Worm (Caenorhabditis elegans): ENCODE results near the gene nlp-36.

nlp-36 gene

DNA sequence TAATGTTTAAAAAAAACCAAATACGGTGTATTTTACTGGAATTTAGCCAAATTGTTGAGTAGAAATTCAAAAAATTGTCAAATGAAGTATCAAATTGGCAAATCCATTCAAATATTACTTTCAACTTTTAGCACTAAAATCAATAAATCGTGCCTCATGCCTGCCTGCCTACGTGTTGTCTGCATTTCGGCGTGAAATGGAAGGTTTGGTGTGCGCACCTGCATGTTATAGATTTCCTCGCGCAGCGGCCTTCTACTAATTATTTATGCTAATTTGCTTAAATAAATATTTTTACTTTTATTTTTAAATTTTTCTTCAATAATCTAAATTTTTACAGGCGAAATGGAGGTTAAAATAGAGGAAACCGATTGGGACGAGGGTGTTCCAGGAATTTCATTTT lies 40.3 kb downstream of the nlp-36 start, which contains the start of gene ZK1098.2:
ZK1098.2 (plus strand) TSS at position 336 of the 400 bp plus-strand sequence.
- TF ChIP-seq dve-1 (tag; optimal IDR thresholded peaks at IDR 0.05; ENCODE audit: insufficient read depth), result peak; percentile 18
- TF ChIP-seq lsy-2 (tag; optimal IDR thresholded peaks at IDR 0.05), result peak in 1 of 2 experiments; percentile 62
- no peak for TF ChIP-seq spr-3 (GFP tag; optimal IDR thresholded peaks at IDR 0.05)
- TF ChIP-seq hif-1 (tag; optimal IDR thresholded peaks at IDR 0.05), result peak in 1 of 2 experiments; percentile 50
- TF ChIP-seq lin-38 (GFP tag; IDR thresholded peaks at IDR 0.05), result peak; percentile 51
- no peak for TF ChIP-seq unc-39 (tag; optimal IDR thresholded peaks at IDR 0.05)
- no peak for TF ChIP-seq Y5F2A.4 (GFP tag; optimal IDR thresholded peaks at IDR 0.05)
- no peak for TF ChIP-seq skn-1 (tag; optimal IDR thresholded peaks at IDR 0.05)
- TF ChIP-seq mep-1 (tag; optimal IDR thresholded peaks at IDR 0.05), result peak; percentile 11
- TF ChIP-seq ZK546.5 (tag; optimal IDR thresholded peaks at IDR 0.05), result no peak
- no peak for TF ChIP-seq nhr-6 (tag; optimal IDR thresholded peaks at IDR 0.05)
- no peak for TF ChIP-seq dmd-9 (GFP tag; IDR thresholded peaks at IDR 0.05)
- peak; percentile 37 for TF ChIP-seq dpl-1 (GFP tag; optimal IDR thresholded peaks at IDR 0.05)
- peak; percentile 68 for TF ChIP-seq hlh-30 (tag; optimal IDR thresholded peaks at IDR 0.05; ENCODE audit: insufficient read depth)
- TF ChIP-seq dmd-8 (GFP tag; IDR thresholded peaks at IDR 0.05), result no peak
- TF ChIP-seq nhr-77 (tag; optimal IDR thresholded peaks at IDR 0.05), result no peak
- no peak for TF ChIP-seq R02D3.7 (tag; optimal IDR thresholded peaks at IDR 0.05)
- no peak for TF ChIP-seq ceh-20 (GFP tag; IDR thresholded peaks at IDR 0.05)
- no peak for TF ChIP-seq jun-1 (tag; optimal IDR thresholded peaks at IDR 0.05)
- no peak for TF ChIP-seq nhr-76 (tag; optimal IDR thresholded peaks at IDR 0.05)
- no peak for TF ChIP-seq lim-7 (GFP tag; IDR thresholded peaks at IDR 0.05)
- no peak for TF ChIP-seq ztf-7 (tag; optimal IDR thresholded peaks at IDR 0.05)
- TF ChIP-seq lin-39 (tag; optimal IDR thresholded peaks at IDR 0.05), result no peak
- TF ChIP-seq ceh-82 (tag; optimal IDR thresholded peaks at IDR 0.05), result no peak
- no peak for TF ChIP-seq nhr-41 (GFP tag; IDR thresholded peaks at IDR 0.05)
- no peak for TF ChIP-seq zfp-2 (tag; optimal IDR thresholded peaks at IDR 0.05)
- no peak for TF ChIP-seq daf-19 (GFP tag; conservative IDR thresholded peaks at IDR 0.05)
- TF ChIP-seq zag-1 (tag; optimal IDR thresholded peaks at IDR 0.05), result no peak
- TF ChIP-seq mes-2 (tag; optimal IDR thresholded peaks at IDR 0.05; ENCODE audit: poor library complexity, severe bottlenecking), result peak; percentile 51
- no peak for TF ChIP-seq zip-2 (tag; optimal IDR thresholded peaks at IDR 0.05)
- TF ChIP-seq php-3 (GFP tag; IDR thresholded peaks at IDR 0.05), result no peak

DNA sequence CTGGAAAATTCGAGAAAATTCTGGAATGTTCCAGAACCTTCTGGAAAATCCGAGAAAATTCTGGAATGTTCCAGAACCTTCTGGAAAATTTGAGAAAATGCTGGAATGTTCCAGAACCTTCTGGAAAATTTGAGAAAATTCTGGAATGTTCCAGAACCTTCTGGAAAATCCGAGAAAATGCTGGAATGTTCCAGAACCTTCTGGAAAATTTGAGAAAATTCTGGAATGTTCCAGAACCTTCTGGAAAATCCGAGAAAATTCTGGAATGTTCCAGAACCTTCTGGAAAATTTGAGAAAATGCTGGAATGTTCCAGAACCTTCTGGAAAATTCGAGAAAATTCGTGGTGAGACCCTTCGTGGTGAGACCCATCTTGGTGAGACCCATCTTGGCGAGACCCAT lies 45.7 kb downstream of the nlp-36 start:
- TF ChIP-seq lin-38 (GFP tag; IDR thresholded peaks at IDR 0.05), result peak; percentile 29

ce11 chrIII:9538655-9539155 lies 50.2 kb downstream of the nlp-36 start, which contains the start of gene ZK1098.3:
Gene ZK1098.3 (minus strand): TSS chrIII:9538705.
- TF ChIP-seq Y75B8A.6 (GFP tag; IDR thresholded peaks at IDR 0.05) (no peak), hmg-1.1 (GFP tag; IDR thresholded peaks at IDR 0.05) (no peak), madf-5 (GFP tag; IDR thresholded peaks at IDR 0.05) (no peak), lsy-2 (tag; optimal IDR thresholded peaks at IDR 0.05) (peak in 1 of 2 experiments; percentile 38), nhr-28 (tag; optimal IDR thresholded peaks at IDR 0.05) (peak; percentile 2), daf-16 (GFP tag; optimal IDR thresholded peaks at IDR 0.05) (no peak), daf-16 (tag; optimal IDR thresholded peaks at IDR 0.05) (peak; percentile 48), set-16 (GFP tag; IDR thresholded peaks at IDR 0.05) (no peak), ceh-28 (tag; optimal IDR thresholded peaks at IDR 0.05) (peak; percentile 47)
